Fruit fly (Drosophila melanogaster): ENCODE data around the gene CG13004.

CG13004 gene

DNA sequence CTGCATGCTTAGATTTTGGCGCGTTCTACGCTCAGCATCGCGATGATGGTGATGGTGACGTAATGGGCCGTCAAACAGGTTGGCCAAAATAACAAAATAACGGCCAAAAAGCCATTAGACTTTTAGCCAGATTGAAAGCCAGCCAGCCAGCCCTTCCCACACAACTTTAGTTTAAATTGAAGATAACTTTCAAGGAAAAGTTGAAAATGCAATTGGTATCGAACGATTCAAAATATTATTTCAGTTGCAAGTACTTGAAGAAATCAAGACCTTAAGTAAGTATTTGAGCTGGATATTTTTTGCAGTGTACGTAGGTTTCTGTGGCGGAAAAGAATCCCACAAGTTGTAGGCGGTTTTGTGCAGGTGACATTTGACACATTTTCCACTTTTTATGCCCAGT is 54.3 kb downstream of the CG13004 start (continued):
- TF ChIP-seq sc (optimal IDR thresholded peaks at IDR 0.05) (no peak), sc (GFP tag; optimal IDR thresholded peaks at IDR 0.05) (no peak), toy (GFP tag; IDR thresholded peaks at IDR 0.05) (no peak), CG15696 (tag; optimal IDR thresholded peaks at IDR 0.05) (no peak), CG7786 (GFP tag; optimal IDR thresholded peaks at IDR 0.05) (no peak), trem (tag; optimal IDR thresholded peaks at IDR 0.05) (no peak), CG10274 (GFP tag; optimal IDR thresholded peaks at IDR 0.05) (no peak), Lim3 (GFP tag; IDR thresholded peaks at IDR 0.05) (no peak), croc (GFP tag; conservative IDR thresholded peaks at IDR 0.05) (no peak), CG31388 (GFP tag; optimal IDR thresholded peaks at IDR 0.05) (no peak), CG2875 (GFP tag; optimal IDR thresholded peaks at IDR 0.05) (no peak), CG6689 (GFP tag; IDR thresholded peaks at IDR 0.05) (peak; percentile 50; the same call in 1 of the 2 replicates), B-H2 (GFP tag; optimal IDR thresholded peaks at IDR 0.05) (no peak), mirr (GFP tag; optimal IDR thresholded peaks at IDR 0.05) (no peak), CG2116 (GFP tag; optimal IDR thresholded peaks at IDR 0.05) (peak; percentile 6), tll (GFP tag; optimal IDR thresholded peaks at IDR 0.05) (no peak), CG12391 (tag; optimal IDR thresholded peaks at IDR 0.05) (no peak), HmgZ (tag; optimal IDR thresholded peaks at IDR 0.05) (no peak), ssp (GFP tag; IDR thresholded peaks at IDR 0.05) (no peak), Ada2b (GFP tag; IDR thresholded peaks at IDR 0.05) (no peak; the same call in 1 of the 2 replicates), unc-4 (GFP tag; IDR thresholded peaks at IDR 0.05; ENCODE audit: partially characterized antibody) (no peak), Bdp1 (GFP tag; optimal IDR thresholded peaks at IDR 0.05) (no peak), CG14050 (GFP tag; IDR thresholded peaks at IDR 0.05) (no peak), slbo (GFP tag; IDR thresholded peaks at IDR 0.05) (peak; percentile 30; the same call in 1 of the 2 replicates), CG7372 (GFP tag; IDR thresholded peaks at IDR 0.05) (0 out of 2 replicates have a peak, but pooled peaks have one; percentile 8), usp (GFP tag; optimal IDR thresholded peaks at IDR 0.05) (no peak), scrt (GFP tag; optimal IDR thresholded peaks at IDR 0.05) (peak; percentile 16), pita (GFP tag; optimal IDR thresholded peaks at IDR 0.05) (no peak), CG3847 (GFP tag; IDR thresholded peaks at IDR 0.05) (peak; percentile 50), CG33557 (GFP tag; optimal IDR thresholded peaks at IDR 0.05) (no peak), Pdp1 (GFP tag; optimal IDR thresholded peaks at IDR 0.05) (peak; percentile 11 to 62), nom (GFP tag; optimal IDR thresholded peaks at IDR 0.05) (no peak), E2f2 (GFP tag; IDR thresholded peaks at IDR 0.05) (no peak), E2f1 (GFP tag; IDR thresholded peaks at IDR 0.05) (no peak), vfl (GFP tag; optimal IDR thresholded peaks at IDR 0.05) (no peak), Dll (GFP tag; IDR thresholded peaks at IDR 0.05; ENCODE audit: partially characterized antibody) (no peak), so (GFP tag; IDR thresholded peaks at IDR 0.05) (no peak), CG30403 (GFP tag; optimal IDR thresholded peaks at IDR 0.05) (peak; percentile 6), Hmr (GFP tag; optimal IDR thresholded peaks at IDR 0.05) (peak; percentile 15), CG33213 (GFP tag; optimal IDR thresholded peaks at IDR 0.05) (no peak), crp (GFP tag; optimal IDR thresholded peaks at IDR 0.05) (no peak), shn (GFP tag; optimal IDR thresholded peaks at IDR 0.05) (peak; percentile 4), inv (GFP tag; IDR thresholded peaks at IDR 0.05; ENCODE audit: partially characterized antibody) (no peak), da (GFP tag; optimal IDR thresholded peaks at IDR 0.05) (no peak), CG1792 (GFP tag; optimal IDR thresholded peaks at IDR 0.05) (no peak), Sry-β (GFP tag; optimal IDR thresholded peaks at IDR 0.05) (no peak), CG11085 (GFP tag; IDR thresholded peaks at IDR 0.05) (no peak), gro (GFP tag; optimal IDR thresholded peaks at IDR 0.05) (peak; percentile 65), danr (GFP tag; IDR thresholded peaks at IDR 0.05) (no peak), en (GFP tag; optimal IDR thresholded peaks at IDR 0.05) (no peak), CG8388 (GFP tag; optimal IDR thresholded peaks at IDR 0.05) (no peak), bcd (GFP tag; optimal IDR thresholded peaks at IDR 0.05) (no peak)

All from whole organism, embryonic.